Fruit fly (Drosophila melanogaster) whole organism, embryonic: Measurements from ENCODE around the gene UQCR-14.
A peak's percentile ranks its signal among the peaks of the same experiment; 100 is the strongest.

ENCODE experiments used
- Atf6 ChIP-seq: fragments of 200-800 bp; sonication (Bioruptor generic); IDR thresholded peaks from 2 replicates; pipeline ENCODE4 v1.3.6; 2022; ENCODE audit warnings: missing biosample characterization, missing genetic modification characterization
- B-H1 ChIP-seq: fragments of 200-800 bp; sonication (Bioruptor generic); IDR thresholded peaks from 3 replicates; pipeline ENCODE4 v1.3.6; 2022; ENCODE audit warnings: missing biosample characterization, missing genetic modification characterization
- BtbVII ChIP-seq: fragments of 200-800 bp; sonication (Bioruptor generic); optimal IDR thresholded peaks from 3 replicates; lab custom pipeline; 2017; ENCODE audit warnings: missing biosample characterization, mild to moderate bottlenecking, missing genetic modification characterization
- CG10147 ChIP-seq: fragments of 200-800 bp; sonication (Bioruptor generic); optimal IDR thresholded peaks from 2 replicates; lab custom pipeline; 2019; ENCODE audit warnings: missing biosample characterization, mild to moderate bottlenecking, missing genetic modification characterization, moderate library complexity
- CG10274 ChIP-seq: fragments of 200-800 bp; sonication (Bioruptor generic); optimal IDR thresholded peaks from 3 replicates; lab custom pipeline; 2017; ENCODE audit warnings: missing biosample characterization, mild to moderate bottlenecking, missing genetic modification characterization
- CG10959 ChIP-seq: fragments of 200-800 bp; sonication (Bioruptor generic); IDR thresholded peaks from 2 replicates; pipeline ENCODE4 v1.3.6; 2022; ENCODE audit warnings: missing biosample characterization, missing genetic modification characterization
- CG14014 ChIP-seq: fragments of 200-800 bp; sonication (Bioruptor generic); IDR thresholded peaks from 2 replicates; pipeline ENCODE4 v1.3.6; 2022; ENCODE audit warnings: missing biosample characterization, missing genetic modification characterization
- CG14860 ChIP-seq: fragments of 200-800 bp; sonication (Bioruptor generic); IDR thresholded peaks from 3 replicates; pipeline ENCODE4 v1.3.6; 2022; ENCODE audit warnings: missing biosample characterization, missing genetic modification characterization; ENCODE audit not compliant: partially characterized antibody
- CG14965 ChIP-seq: fragments of 200-800 bp; sonication (Bioruptor generic); optimal IDR thresholded peaks from 2 replicates; lab custom pipeline; 2016; ENCODE audit warnings: missing biosample characterization, missing genetic modification characterization, borderline replicate concordance
- CG15011 ChIP-seq: fragments of 200-800 bp; sonication (Bioruptor generic); optimal IDR thresholded peaks from 3 replicates; lab custom pipeline; 2018; ENCODE audit warnings: missing biosample characterization, mild to moderate bottlenecking, missing genetic modification characterization
- CG15601 ChIP-seq: fragments of 200-800 bp; sonication (Bioruptor generic); optimal IDR thresholded peaks from 3 replicates; lab custom pipeline; 2019; ENCODE audit warnings: missing biosample characterization, mild to moderate bottlenecking, missing genetic modification characterization, moderate library complexity
- CG16815 ChIP-seq: fragments of 200-800 bp; sonication (Bioruptor generic); optimal IDR thresholded peaks from 3 replicates; lab custom pipeline; 2017; ENCODE audit warnings: missing biosample characterization, mild to moderate bottlenecking, missing genetic modification characterization
- CG2116 ChIP-seq: fragments of 200-800 bp; sonication (Bioruptor generic); optimal IDR thresholded peaks from 3 replicates; lab custom pipeline; 2018; ENCODE audit warnings: missing biosample characterization, mild to moderate bottlenecking, missing genetic modification characterization
- CG32772 ChIP-seq: fragments of 200-800 bp; sonication (Bioruptor generic); IDR thresholded peaks from 2 replicates; pipeline ENCODE4 v1.3.6; 2022; ENCODE audit warnings: missing biosample characterization, missing genetic modification characterization
- CG33557 ChIP-seq: fragments of 200-800 bp; sonication (Bioruptor generic); optimal IDR thresholded peaks from 2 replicates; lab custom pipeline; 2019; ENCODE audit warnings: missing biosample characterization, mild to moderate bottlenecking, missing genetic modification characterization, moderate library complexity
- CG4282 ChIP-seq: fragments of 200-800 bp; sonication (Bioruptor generic); optimal IDR thresholded peaks from 2 replicates; lab custom pipeline; 2016; ENCODE audit warnings: missing biosample characterization, missing genetic modification characterization
- CG7987 ChIP-seq: fragments of 200-800 bp; sonication (Bioruptor generic); optimal IDR thresholded peaks from 2 replicates; lab custom pipeline; 2018; ENCODE audit warnings: missing biosample characterization, mild to moderate bottlenecking, missing genetic modification characterization, moderate library complexity
- CG8290 ChIP-seq, 3 experiments: fragments of 200-800 bp; sonication (Bioruptor generic); optimal IDR thresholded peaks; 2 replicates each; lab custom pipeline; 2016 to 2019; ENCODE audit warnings: missing biosample characterization in 3 of 3, missing genetic modification characterization in 3 of 3, mild to moderate bottlenecking in 2 of 3, moderate library complexity in 1 of 3
- CG9876 ChIP-seq: fragments of 200-800 bp; sonication (Bioruptor generic); optimal IDR thresholded peaks from 2 replicates; lab custom pipeline; 2016; ENCODE audit warnings: missing biosample characterization, missing genetic modification characterization
- D ChIP-seq, 2 experiments: fragments of 200-800 bp in 1 of 2; fragments of >200 bp in 1 of 2; sonication (Bioruptor generic) in 1 of 2; optimal IDR thresholded peaks; 2 replicates in 1 of 2; 3 replicates in 1 of 2; lab custom pipeline; 2017; ENCODE audit warnings: mild to moderate bottlenecking in 1 of 2, missing biosample characterization in 1 of 2, missing genetic modification characterization in 1 of 2, missing genetic modification reagents in 1 of 2
- Ets65A ChIP-seq: fragments of 200-800 bp; sonication (Bioruptor generic); peaks from one replicate; lab custom pipeline; 2016; ENCODE audit warnings: missing biosample characterization, missing genetic modification characterization
- Hand ChIP-seq: fragments of 200-800 bp; sonication (Bioruptor generic); optimal IDR thresholded peaks from 2 replicates; lab custom pipeline; 2017; ENCODE audit warnings: mild to moderate bottlenecking, missing biosample characterization, missing genetic modification reagents, missing genetic modification characterization
- HmgD ChIP-seq: fragments of 200-800 bp; sonication (Bioruptor generic); optimal IDR thresholded peaks from 3 replicates; lab custom pipeline; 2016; ENCODE audit warnings: missing biosample characterization, missing genetic modification characterization
- Max ChIP-seq: fragments of 200-800 bp; sonication (Bioruptor generic); optimal IDR thresholded peaks from 2 replicates; lab custom pipeline; 2016; ENCODE audit warnings: missing biosample characterization, mild to moderate bottlenecking, missing genetic modification characterization
- Myb ChIP-seq: fragments of 200-800 bp; sonication (Bioruptor generic); optimal IDR thresholded peaks from 2 replicates; lab custom pipeline; 2016; ENCODE audit warnings: missing biosample characterization, missing genetic modification characterization
- Nf-YA ChIP-seq: fragments of 200-800 bp; sonication (Bioruptor generic); IDR thresholded peaks from 2 replicates; pipeline ENCODE4 v1.3.6; 2022; ENCODE audit warnings: missing biosample characterization, missing genetic modification characterization
- Stat92E ChIP-seq, 3 experiments: fragments of >200 bp in 2 of 3; fragments of 200-800 bp in 1 of 3; sonication (Bioruptor generic) in 1 of 3; optimal IDR thresholded peaks; 2 replicates each; lab custom pipeline; 2017 to 2019; ENCODE audit warnings: missing biosample characterization in 3 of 3, missing genetic modification characterization in 3 of 3, mild to moderate bottlenecking in 1 of 3, moderate library complexity in 1 of 3
- ac ChIP-seq: fragments of 200-800 bp; sonication (Bioruptor generic); optimal IDR thresholded peaks from 3 replicates; lab custom pipeline; 2017; ENCODE audit warnings: missing biosample characterization, mild to moderate bottlenecking, missing genetic modification characterization
- ara ChIP-seq: fragments of 200-800 bp; sonication (Bioruptor generic); IDR thresholded peaks from 2 replicates; pipeline ENCODE4 v1.3.6; 2022; ENCODE audit warnings: missing biosample characterization, missing genetic modification characterization
- bab2 ChIP-seq: fragments of 200-800 bp; sonication (Bioruptor generic); optimal IDR thresholded peaks from 2 replicates; lab custom pipeline; 2016; ENCODE audit warnings: missing biosample characterization, missing genetic modification characterization
- cg ChIP-seq: fragments of 200-800 bp; sonication (Bioruptor generic); optimal IDR thresholded peaks from 3 replicates; lab custom pipeline; 2019; ENCODE audit warnings: missing biosample characterization, mild to moderate bottlenecking, missing genetic modification characterization, moderate library complexity
- ci ChIP-seq: fragments of 200-800 bp; sonication (Bioruptor generic); IDR thresholded peaks from 3 replicates; pipeline ENCODE4 v1.3.6; 2022; ENCODE audit warnings: missing biosample characterization, missing genetic modification characterization
- dm ChIP-seq: fragments of 200-800 bp; sonication (Bioruptor generic); optimal IDR thresholded peaks from 3 replicates; lab custom pipeline; 2016; ENCODE audit warnings: missing biosample characterization, missing genetic modification characterization
- fu2 ChIP-seq: fragments of 200-800 bp; sonication (Bioruptor generic); optimal IDR thresholded peaks from 2 replicates; lab custom pipeline; 2016; ENCODE audit warnings: missing biosample characterization, missing genetic modification characterization
- jing ChIP-seq: fragments of 200-800 bp; sonication (Bioruptor generic); optimal IDR thresholded peaks from 2 replicates; lab custom pipeline; 2018; ENCODE audit warnings: missing biosample characterization, mild to moderate bottlenecking, missing genetic modification characterization
- pb ChIP-seq: fragments of 200-800 bp; sonication (Bioruptor generic); optimal IDR thresholded peaks from 3 replicates; lab custom pipeline; 2016; ENCODE audit warnings: missing biosample characterization, missing genetic modification characterization
- phol ChIP-seq: fragments of 200-800 bp; sonication (Bioruptor generic); optimal IDR thresholded peaks from 3 replicates; lab custom pipeline; 2018; ENCODE audit warnings: missing biosample characterization, mild to moderate bottlenecking, missing genetic modification characterization, moderate library complexity
- pnt ChIP-seq: fragments of 200-800 bp; sonication (Bioruptor generic); optimal IDR thresholded peaks from 3 replicates; lab custom pipeline; 2016; ENCODE audit warnings: missing biosample characterization, missing genetic modification characterization
- salm ChIP-seq: fragments of 200-800 bp; sonication (Bioruptor generic); optimal IDR thresholded peaks from 2 replicates; lab custom pipeline; 2018; ENCODE audit warnings: missing biosample characterization, mild to moderate bottlenecking, missing genetic modification characterization
- sd ChIP-seq: fragments of 200-800 bp; sonication (Bioruptor generic); optimal IDR thresholded peaks from 3 replicates; lab custom pipeline; 2018; ENCODE audit warnings: missing biosample characterization, mild to moderate bottlenecking, missing genetic modification characterization, moderate library complexity
- sima ChIP-seq: fragments of 200-800 bp; sonication (Bioruptor generic); optimal IDR thresholded peaks from 2 replicates; lab custom pipeline; 2016; ENCODE audit warnings: missing biosample characterization, missing genetic modification characterization
- sna ChIP-seq: fragments of 200-800 bp; sonication (Bioruptor generic); IDR thresholded peaks from 2 replicates; pipeline ENCODE4 v1.3.6; 2022; ENCODE audit warnings: missing biosample characterization, missing genetic modification characterization; ENCODE audit not compliant: partially characterized antibody
- sob ChIP-seq: fragments of 200-800 bp; sonication (Bioruptor generic); IDR thresholded peaks from 2 replicates; pipeline ENCODE4 v1.3.6; 2022; ENCODE audit warnings: missing biosample characterization, missing genetic modification characterization
- toy ChIP-seq: fragments of 200-800 bp; sonication (Bioruptor generic); IDR thresholded peaks from 2 replicates; pipeline ENCODE4 v1.3.6; 2022; ENCODE audit warnings: missing biosample characterization, missing genetic modification characterization
- trem ChIP-seq: fragments of 200-800 bp; optimal IDR thresholded peaks from 3 replicates; lab custom pipeline; 2019; ENCODE audit warnings: missing biosample characterization, mild to moderate bottlenecking, missing genetic modification characterization, moderate library complexity
- ttk ChIP-seq: fragments of 200-800 bp; sonication (Bioruptor generic); IDR thresholded peaks from 2 replicates; pipeline ENCODE4 v2.1.2; 2022; ENCODE audit warnings: missing biosample characterization, missing genetic modification characterization
- vnd ChIP-seq: fragments of 200-800 bp; sonication (Bioruptor generic); IDR thresholded peaks from 3 replicates; pipeline ENCODE4 v1.3.6; 2022; ENCODE audit warnings: missing biosample characterization, missing genetic modification characterization; ENCODE audit not compliant: partially characterized antibody
- zen ChIP-seq: fragments of 200-800 bp; sonication (Bioruptor generic); optimal IDR thresholded peaks from 3 replicates; lab custom pipeline; 2018; ENCODE audit warnings: missing biosample characterization, mild to moderate bottlenecking, missing genetic modification characterization, moderate library complexity
- zfh1 ChIP-seq: fragments of 200-800 bp; sonication (Bioruptor generic); IDR thresholded peaks from 3 replicates; pipeline ENCODE4 v1.3.6; 2022; ENCODE audit warnings: missing biosample characterization, missing genetic modification characterization

The UQCR-14 gene

dm6 chrX:16279340-16279941 lies 6.6 kb upstream of the UQCR-14 start (continued):
- TF ChIP-seq pb (GFP tag; lab: Kevin White, UChicago) (peak; percentile 65), fu2 (GFP tag; lab: Kevin White, UChicago) (peak; percentile 58), Stat92E (GFP tag; optimal IDR thresholded peaks at IDR 0.05; lab: Kevin White, UChicago) (no peak), CG15011 (GFP tag; lab: Kevin White, UChicago) (peak; percentile 38), toy (GFP tag; lab: Robert Waterston, UW) (peak; percentile 67), Ets65A (GFP tag; lab: Kevin White, UChicago) (peak; percentile 98), ara (GFP tag; lab: Robert Waterston, UW) (peak; percentile 90), ci (peak; percentile 93), CG15601 (tag; lab: Kevin White, UChicago) (peak; percentile 53), CG10274 (GFP tag; lab: Kevin White, UChicago) (peak; percentile 64), CG10959 (GFP tag; lab: Robert Waterston, UW) (peak; percentile 82), zen (peak; percentile 64), trem (tag; lab: Kevin White, UChicago) (peak; percentile 23), Myb (GFP tag; lab: Kevin White, UChicago) (peak; percentile 56), jing (GFP tag; lab: Kevin White, UChicago) (peak; percentile 70), CG14014 (GFP tag; lab: Robert Waterston, UW) (peak; percentile 82), ac (GFP tag; lab: Kevin White, UChicago) (no peak), Hand (GFP tag; lab: Kevin White, UChicago) (no peak), CG9876 (GFP tag; lab: Kevin White, UChicago) (peak; percentile 78), CG10147 (peak; percentile 62), D (optimal IDR thresholded peaks at IDR 0.05; lab: Kevin White, UChicago) (no peak), D (GFP tag; optimal IDR thresholded peaks at IDR 0.05; lab: Kevin White, UChicago) (peak; percentile 70), sob (GFP tag; lab: Robert Waterston, UW) (peak; percentile 89), ttk (GFP tag; lab: Robert Waterston, UW) (peak; percentile 90), Atf6 (peak; percentile 80), sd (tag; lab: Kevin White, UChicago) (peak; percentile 66), Nf-YA (peak; percentile 79), HmgD (GFP tag; lab: Kevin White, UChicago) (peak; percentile 41), CG32772 (GFP tag; lab: Robert Waterston, UW) (peak; percentile 89), sima (GFP tag; lab: Kevin White, UChicago) (no peak), BtbVII (GFP tag; lab: Kevin White, UChicago) (peak; percentile 48), pnt (GFP tag; lab: Kevin White, UChicago) (peak; percentile 94), phol (tag; lab: Kevin White, UChicago) (peak; percentile 82), CG7987 (GFP tag; lab: Kevin White, UChicago) (peak; percentile 27), zfh1 (GFP tag; lab: Robert Waterston, UW) (peak; percentile 93), CG8290 (GFP tag; optimal IDR thresholded peaks at IDR 0.05; lab: Kevin White, UChicago) (peak; percentile 61), CG8290 (tag; optimal IDR thresholded peaks at IDR 0.05; lab: Kevin White, UChicago) (peak; percentile 10 to 90), CG14860 (GFP tag; lab: Robert Waterston, UW) (no peak), B-H1 (peak; percentile 88), Max (peak; percentile 22), CG16815 (GFP tag; lab: Kevin White, UChicago) (peak; percentile 82), bab2 (GFP tag; lab: Kevin White, UChicago) (peak; percentile 83), CG4282 (no peak), CG14965 (peak; percentile 19), dm (GFP tag; lab: Kevin White, UChicago) (peak; percentile 43), CG2116 (peak; percentile 21), cg (GFP tag; lab: Kevin White, UChicago) (no peak), salm (tag; lab: Kevin White, UChicago) (peak; percentile 50), vnd (GFP tag; lab: Robert Waterston, UW) (0 out of 3 replicates have a peak, but pooled peaks have one; percentile 11), CG33557 (GFP tag; lab: Kevin White, UChicago) (no peak), sna (GFP tag; lab: Robert Waterston, UW) (no peak)
